Fruit fly (Drosophila melanogaster) ovary, adult (tissue): ENCODE data around the gene CG8292.

Experiments
- CG17801 ChIP-seq: fragments of 200-800 bp; optimal IDR thresholded peaks from 2 replicates; lab custom pipeline; 2019; ENCODE audit warnings: missing biosample characterization, mild to moderate bottlenecking, missing genetic modification characterization, moderate library complexity; ENCODE audit not compliant: partially characterized antibody

CG8292 gene

DNA sequence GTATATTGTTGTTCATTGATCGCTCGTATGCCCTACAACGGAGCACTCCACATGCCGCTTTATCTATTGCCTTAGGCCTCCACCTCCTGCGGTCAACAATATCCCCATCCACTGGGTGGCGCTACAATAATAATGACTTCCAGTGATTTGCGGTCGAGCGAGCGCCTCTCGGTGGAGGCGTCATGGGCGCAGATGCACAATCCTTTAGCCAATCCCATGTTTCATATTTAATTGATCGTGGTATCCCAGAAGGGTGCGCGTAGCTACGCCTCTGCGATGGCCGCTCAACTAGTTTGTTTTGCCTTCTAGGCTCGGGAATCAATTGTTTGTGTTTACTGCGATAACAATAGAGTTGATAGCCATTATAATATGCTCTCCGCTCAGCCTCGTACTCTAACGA, 11.3 kb upstream of the CG8292 start:
- TF ChIP-seq CG17801 (GFP tag; lab: Kevin White, UChicago): no peak

DNA sequence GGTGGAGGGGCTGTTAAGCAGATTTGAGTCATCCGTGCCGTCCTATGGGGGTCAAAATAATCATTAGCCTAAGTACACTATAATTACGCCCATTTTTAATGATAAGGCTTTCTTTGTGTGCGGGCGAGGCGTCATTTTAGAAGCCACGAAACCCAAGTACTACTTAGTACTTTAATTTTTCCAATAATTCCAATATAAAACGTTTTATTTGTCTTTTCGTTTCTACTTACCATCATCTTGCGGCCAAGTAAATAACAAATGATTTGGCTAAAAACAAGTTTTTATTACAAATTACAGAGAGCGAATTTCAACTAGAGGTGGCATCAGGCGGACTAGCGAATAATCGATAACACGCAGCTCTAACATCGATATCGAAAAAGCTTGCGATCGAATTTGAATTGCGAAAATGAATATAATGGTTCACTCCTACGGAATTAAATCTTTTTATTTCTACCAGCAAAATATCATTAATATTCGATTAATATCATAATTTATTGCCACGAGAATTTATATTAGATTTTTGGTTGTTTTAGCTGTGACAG, 2.6 kb upstream of the CG8292 start, which contains the start of gene Snx6:
Gene Snx6, minus strand, starts transcription at position 349 of the 542 bp plus-strand sequence.
- no peak for TF ChIP-seq CG17801 (GFP tag; lab: Kevin White, UChicago)

DNA sequence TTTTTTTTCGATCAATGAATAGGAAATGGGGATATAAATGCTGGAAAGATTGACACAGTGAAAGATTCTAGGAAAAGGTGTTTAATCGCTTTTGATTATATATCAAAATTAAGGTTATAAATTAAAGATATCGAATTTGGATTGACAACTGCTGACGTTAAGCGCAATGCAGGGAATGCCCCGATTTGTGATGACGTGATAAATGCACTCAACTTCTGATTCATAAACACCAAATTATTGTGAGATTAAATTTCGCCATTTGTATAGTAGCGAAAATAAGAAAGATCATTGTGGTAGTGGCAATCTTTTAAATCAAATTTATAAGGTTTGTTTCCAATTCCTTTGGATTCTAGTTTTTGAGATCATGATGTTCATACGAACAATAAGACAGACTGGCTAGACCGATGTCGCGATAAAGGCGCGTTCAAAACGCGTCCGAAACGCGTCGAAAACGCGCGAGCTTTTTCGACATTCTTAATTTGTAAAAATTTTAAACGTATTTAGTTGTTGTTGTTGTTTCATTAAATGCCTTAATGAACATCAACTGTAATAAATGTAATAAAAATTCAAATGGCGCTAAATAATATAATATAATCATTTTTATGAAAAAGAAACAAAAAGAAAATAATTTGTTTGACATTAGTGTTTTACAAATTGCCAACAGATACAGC, 2.4 kb downstream of the CG8292 start, which contains the start of gene CG8349:
Gene CG8349, plus strand, starts transcription at position 657 of the 671 bp plus-strand sequence.
- no peak for TF ChIP-seq CG17801 (GFP tag; lab: Kevin White, UChicago)

DNA sequence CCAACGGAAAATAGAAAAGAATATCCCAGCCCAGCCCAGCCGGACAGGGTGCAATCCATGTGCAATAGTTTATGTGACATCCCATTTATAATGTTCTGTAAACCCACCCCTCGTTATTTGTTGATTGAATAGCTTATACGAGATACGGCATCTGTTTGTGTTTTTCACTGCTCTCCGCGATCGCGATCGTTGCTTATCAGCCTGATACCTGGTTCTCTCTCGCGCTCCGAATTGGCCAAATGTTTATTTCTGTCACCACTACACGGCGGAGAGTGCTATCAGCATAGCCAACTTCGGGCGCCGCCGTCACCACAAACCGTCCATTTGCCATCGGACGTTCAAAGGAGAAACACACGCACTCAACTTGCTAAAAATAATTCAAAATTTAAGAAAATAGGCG, 3.8 kb downstream of the CG8292 start, which contains the start of gene CG8353:
Gene CG8353, plus strand, starts transcription at position 59 of the 400 bp plus-strand sequence.
- no peak for TF ChIP-seq CG17801 (GFP tag; lab: Kevin White, UChicago)

DNA sequence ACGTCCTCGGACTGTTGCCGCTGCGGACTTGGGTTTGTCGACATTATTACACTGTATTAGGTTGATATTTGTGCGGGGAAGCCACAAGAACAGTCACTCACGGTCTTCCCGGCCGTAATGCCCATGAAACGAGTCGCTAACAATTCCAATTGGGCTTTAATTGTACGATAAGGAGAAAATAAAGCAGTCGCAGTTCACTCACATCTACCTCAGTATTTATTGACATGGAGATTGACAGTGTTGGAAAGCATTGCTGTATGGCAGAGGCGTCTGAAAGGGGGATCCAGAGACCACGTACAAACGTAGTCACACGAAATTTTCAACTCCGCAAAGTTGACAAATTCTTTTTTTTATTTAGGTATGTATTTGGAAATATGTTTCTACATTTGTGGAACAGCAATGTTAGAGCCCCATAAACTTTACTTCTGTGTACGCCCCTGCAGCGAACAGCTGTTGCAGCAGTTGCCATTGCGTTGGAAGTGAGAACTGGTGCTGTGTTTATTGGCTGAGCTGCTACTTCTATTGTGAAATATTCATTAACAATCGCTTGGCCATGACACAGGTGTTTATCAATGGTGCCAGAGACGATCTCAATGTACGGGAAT, 5.0 kb downstream of the CG8292 start, which contains the start of the genes CG8372 and CG8360:
Gene CG8372, minus strand, starts transcription at position 237 of the 605 bp plus-strand sequence.
Gene CG8360, plus strand, starts transcription at position 294 of the 605 bp plus-strand sequence.
- TF ChIP-seq CG17801 (GFP tag; lab: Kevin White, UChicago): peak; percentile 98

DNA sequence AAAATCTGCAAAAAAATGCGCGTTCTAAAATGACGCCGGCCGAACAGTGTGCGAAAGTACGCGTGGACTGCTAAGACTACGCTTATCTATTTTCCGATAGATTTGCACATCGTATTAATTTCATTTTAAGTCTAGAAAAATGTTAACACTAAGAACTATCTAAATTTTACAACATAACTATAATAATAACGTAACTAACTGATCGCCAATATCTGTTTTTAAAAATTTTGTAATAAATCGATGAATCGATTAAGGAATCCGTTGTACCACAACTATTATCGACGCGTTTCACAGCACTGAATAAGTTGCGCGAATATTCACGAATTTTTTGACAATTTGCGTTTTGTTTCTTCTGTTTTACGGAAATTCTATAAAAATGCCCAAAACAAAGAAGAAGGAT, 6.7 kb downstream of the CG8292 start, which contains the start of gene Ssb-c31a:
Gene Ssb-c31a, plus strand, starts transcription at position 278 of the 400 bp plus-strand sequence.
- peak; percentile 78 for TF ChIP-seq CG17801 (GFP tag; lab: Kevin White, UChicago)

DNA sequence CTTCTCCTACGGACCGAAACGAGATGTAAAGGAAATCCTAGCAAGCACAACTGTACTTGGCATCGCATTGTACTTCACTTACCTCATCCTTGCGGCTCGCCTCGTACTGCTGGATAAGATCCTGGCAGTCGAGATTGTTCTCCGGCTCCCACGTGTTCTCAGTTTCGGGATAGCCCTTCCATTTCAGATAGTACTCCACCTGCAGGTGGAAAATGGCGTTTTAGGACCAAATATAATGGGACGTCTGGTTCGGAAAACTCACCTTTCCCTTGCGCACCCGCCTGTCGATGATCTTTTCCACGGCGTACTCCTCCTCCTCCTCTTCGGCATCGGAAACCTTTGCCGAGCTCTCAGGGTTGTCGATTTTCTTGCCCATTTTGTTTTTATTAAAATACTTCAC, 7.3 kb downstream of the CG8292 start:
- TF ChIP-seq CG17801 (GFP tag; lab: Kevin White, UChicago): no peak

DNA sequence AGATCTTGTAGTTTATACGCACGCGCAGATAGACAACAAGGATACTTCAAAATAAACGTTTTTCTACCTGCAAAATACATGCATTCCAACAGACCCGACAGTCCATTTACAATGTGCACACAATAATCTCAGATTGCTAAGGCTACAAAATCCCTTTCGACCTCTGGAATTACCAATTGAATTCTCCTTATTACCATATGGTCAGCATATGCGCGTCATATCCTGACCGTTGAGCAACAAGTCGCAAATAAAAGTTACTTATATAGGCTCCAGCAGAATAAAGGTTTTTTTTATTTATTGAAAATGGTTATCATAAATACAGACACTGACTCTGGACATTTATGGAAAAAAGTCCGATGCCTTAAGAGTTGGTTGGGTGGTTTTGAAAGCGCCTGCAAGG, 8.5 kb downstream of the CG8292 start:
- TF ChIP-seq CG17801 (GFP tag; lab: Kevin White, UChicago): no peak

DNA sequence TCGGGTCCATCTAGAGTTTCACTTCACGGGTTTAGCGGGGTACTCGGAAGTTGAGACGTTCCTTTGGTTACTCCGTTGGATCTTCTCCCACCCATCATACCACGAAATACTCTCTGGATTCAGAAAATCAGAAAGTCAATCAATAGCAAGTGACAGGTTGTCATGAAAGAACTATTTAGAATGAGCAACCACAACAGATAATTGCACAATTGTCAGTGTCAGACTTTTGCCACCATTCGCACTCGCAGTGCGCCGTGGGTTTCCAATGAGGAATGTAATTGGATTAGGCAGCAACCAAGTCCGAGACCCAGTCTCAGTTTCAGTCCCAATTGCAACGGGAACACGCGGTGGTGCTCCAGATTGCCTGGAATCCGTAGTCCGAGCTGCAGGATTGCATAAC, 11.9 kb downstream of the CG8292 start, which contains the start of gene CG8419:
Gene CG8419, plus strand, starts transcription at position 301 of the 400 bp plus-strand sequence.
- no peak for TF ChIP-seq CG17801 (GFP tag; lab: Kevin White, UChicago)

DNA sequence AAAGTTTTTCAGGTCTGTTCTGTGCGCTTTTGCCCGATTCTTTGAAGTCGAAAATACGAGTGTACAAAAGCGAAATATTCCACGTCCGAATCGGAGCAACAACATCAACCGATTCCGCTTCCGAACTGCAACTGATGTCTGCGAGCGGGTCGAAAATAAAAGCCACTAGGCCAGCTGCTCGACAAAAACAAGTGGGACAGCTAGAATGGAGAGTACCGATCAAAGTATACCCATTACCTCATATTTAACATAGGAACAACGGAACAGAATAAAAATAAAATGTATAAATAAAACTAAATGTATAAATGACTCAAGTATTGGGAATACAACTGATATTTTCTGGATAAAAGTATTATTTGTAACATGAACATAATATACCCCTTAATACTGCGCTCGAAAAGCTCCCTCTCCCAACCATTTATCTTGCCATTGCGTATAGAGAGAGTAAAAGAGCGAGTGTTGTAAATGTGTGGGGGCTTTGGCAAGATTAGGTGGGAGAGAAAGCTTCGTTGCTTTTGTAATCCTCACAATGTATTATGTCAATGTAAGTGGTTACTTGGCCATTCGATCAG, 12.7 kb downstream of the CG8292 start, which contains the start of gene SLC5A11:
Gene SLC5A11, minus strand, starts transcription at position 137 of the 572 bp plus-strand sequence.
- peak; percentile 100 for TF ChIP-seq CG17801 (GFP tag; lab: Kevin White, UChicago)

DNA sequence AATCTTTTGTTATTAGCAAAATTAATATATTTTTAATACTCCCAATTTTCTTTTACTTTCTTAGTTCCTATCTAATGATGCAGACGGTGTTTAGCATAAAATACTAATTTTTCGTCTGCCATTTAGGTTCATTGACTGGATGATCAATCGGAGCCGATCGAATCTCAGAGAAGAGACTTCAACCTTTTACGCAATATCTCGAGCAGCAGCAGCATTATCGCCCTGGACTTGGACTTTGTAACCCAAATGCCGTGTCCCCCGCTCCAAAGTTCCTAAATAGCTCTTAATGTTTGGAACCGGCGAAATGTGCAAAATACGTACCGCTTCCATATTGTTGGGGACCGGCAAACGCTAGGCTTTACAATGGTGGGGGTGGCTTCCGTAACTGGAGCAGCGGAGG, 13.5 kb downstream of the CG8292 start:
- no peak for TF ChIP-seq CG17801 (GFP tag; lab: Kevin White, UChicago)

DNA sequence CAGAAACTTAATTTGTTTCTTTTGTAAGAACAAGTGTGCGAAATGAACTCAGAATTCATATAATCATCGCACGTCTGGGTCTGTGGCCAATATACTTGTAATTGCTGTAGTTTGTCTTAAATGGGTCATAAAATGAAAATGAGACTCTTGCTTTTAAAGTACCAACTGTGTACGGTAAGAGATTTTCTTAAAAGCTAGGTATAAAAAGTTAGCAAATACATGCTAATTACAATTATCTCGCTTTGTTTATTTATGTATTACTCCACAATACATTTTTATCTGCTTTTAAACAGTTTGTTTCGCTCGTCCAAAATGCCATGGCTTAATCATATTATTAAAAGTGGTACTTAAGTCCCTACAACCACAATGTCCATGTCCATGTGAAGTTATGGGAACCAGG, 14.1 kb downstream of the CG8292 start:
- peak; percentile 61 for TF ChIP-seq CG17801 (GFP tag; lab: Kevin White, UChicago)

DNA sequence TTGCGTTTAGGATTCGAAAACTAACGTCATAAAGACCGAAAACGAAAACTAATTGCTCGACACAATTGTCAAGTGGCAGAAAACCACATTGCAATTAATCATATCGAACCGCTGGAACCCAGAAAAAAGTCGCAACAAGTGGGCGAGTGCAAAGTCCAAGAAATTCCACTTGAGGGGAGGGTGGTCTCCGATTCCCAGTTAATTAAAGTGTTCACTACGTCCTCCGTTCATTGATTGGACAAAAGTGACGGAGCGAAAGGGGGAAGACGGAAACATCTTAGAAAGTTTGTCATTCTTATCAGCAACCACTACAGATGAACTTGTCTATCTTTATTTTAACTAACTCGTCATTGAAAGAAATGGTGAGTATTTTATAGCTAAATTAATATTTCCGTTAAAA, 15.2 kb downstream of the CG8292 start:
- TF ChIP-seq CG17801 (GFP tag; lab: Kevin White, UChicago): no peak

DNA sequence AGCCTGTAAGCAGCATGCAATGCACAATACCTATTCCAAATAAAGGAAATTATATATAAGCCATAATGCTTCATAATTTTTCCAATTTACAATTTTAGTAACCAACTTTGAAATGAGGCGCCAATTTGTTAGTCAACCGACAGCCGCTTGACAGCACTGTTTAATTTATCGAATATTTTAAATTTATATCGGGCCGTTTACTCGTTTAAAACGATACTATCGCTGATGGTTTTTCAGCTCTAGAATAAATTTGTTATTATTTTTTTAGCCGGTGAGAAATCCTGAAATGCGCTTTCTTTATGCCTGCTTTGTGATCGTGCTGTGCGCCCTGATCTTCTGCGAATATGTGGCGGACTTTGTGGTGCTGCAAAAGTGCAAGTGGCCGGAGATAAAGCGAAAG, 19.1 kb downstream of the CG8292 start, which contains the start of gene PGAP5:
Gene PGAP5, plus strand, starts transcription at position 126 of the 400 bp plus-strand sequence.
- peak; percentile 45 for TF ChIP-seq CG17801 (GFP tag; lab: Kevin White, UChicago)
